Worm (Caenorhabditis elegans): Measurements from ENCODE around the gene mct-6.

mct-6 gene

ce11 chrX:16799065-16799663 lies 28.9 kb upstream of the mct-6 start:
- TF ChIP-seq ama-1 (optimal IDR thresholded peaks at IDR 0.05) (no peak), hlh-30 (tag; optimal IDR thresholded peaks at IDR 0.05; ENCODE audit: insufficient read depth) (peak; percentile 53), C38D4.7 (GFP tag; optimal IDR thresholded peaks at IDR 0.05) (no peak), unc-3 (GFP tag; conservative IDR thresholded peaks at IDR 0.05) (no peak), unc-3 (tag; optimal IDR thresholded peaks at IDR 0.05) (no peak), rnt-1 (tag; optimal IDR thresholded peaks at IDR 0.05) (no peak), tbx-7 (tag; optimal IDR thresholded peaks at IDR 0.05) (no peak), ref-2 (tag; optimal IDR thresholded peaks at IDR 0.05) (peak; percentile 42), pax-1 (tag; optimal IDR thresholded peaks at IDR 0.05) (no peak), sox-2 (GFP tag; IDR thresholded peaks at IDR 0.05) (no peak), nfya-1 (tag; optimal IDR thresholded peaks at IDR 0.05) (peak; percentile 75), madf-2 (tag; optimal IDR thresholded peaks at IDR 0.05) (no peak), ahr-1 (tag; optimal IDR thresholded peaks at IDR 0.05) (no peak), nhr-11 (tag; optimal IDR thresholded peaks at IDR 0.05) (no peak), ceh-18 (tag; optimal IDR thresholded peaks at IDR 0.05) (peak; percentile 39), gmeb-2 (tag; optimal IDR thresholded peaks at IDR 0.05) (no peak), C08G9.2 (tag; optimal IDR thresholded peaks at IDR 0.05) (no peak), pros-1 (tag; optimal IDR thresholded peaks at IDR 0.05) (peak; percentile 29), ceh-30 (tag; optimal IDR thresholded peaks at IDR 0.05) (no peak), fax-1 (tag; optimal IDR thresholded peaks at IDR 0.05) (no peak), npax-4 (tag; optimal IDR thresholded peaks at IDR 0.05) (no peak), ceh-19 (GFP tag; optimal IDR thresholded peaks at IDR 0.05) (no peak), eyg-1 (tag; optimal IDR thresholded peaks at IDR 0.05) (no peak), ceh-31 (tag; optimal IDR thresholded peaks at IDR 0.05) (peak; percentile 63), ceh-24 (tag; optimal IDR thresholded peaks at IDR 0.05) (no peak), hlh-8 (tag; optimal IDR thresholded peaks at IDR 0.05) (no peak), pha-2 (tag; optimal IDR thresholded peaks at IDR 0.05) (no peak), pat-9 (tag; optimal IDR thresholded peaks at IDR 0.05) (no peak), sox-4 (tag; optimal IDR thresholded peaks at IDR 0.05) (no peak), elt-2 (tag; optimal IDR thresholded peaks at IDR 0.05) (peak; percentile 20), syd-9 (tag; optimal IDR thresholded peaks at IDR 0.05) (no peak), sdc-2 (tag; optimal IDR thresholded peaks at IDR 0.05) (peak; percentile 60), tbx-2 (tag; optimal IDR thresholded peaks at IDR 0.05) (peak; percentile 49), ceh-22 (tag; optimal IDR thresholded peaks at IDR 0.05) (no peak), ceh-14 (tag; optimal IDR thresholded peaks at IDR 0.05) (no peak), ceh-48 (tag; optimal IDR thresholded peaks at IDR 0.05) (peak; percentile 1), ceh-34 (tag; optimal IDR thresholded peaks at IDR 0.05) (peak; percentile 17), ceh-9 (tag; optimal IDR thresholded peaks at IDR 0.05) (no peak), ttx-3 (tag; optimal IDR thresholded peaks at IDR 0.05) (no peak), ceh-45 (GFP tag; IDR thresholded peaks at IDR 0.05) (no peak), hlh-15 (tag; optimal IDR thresholded peaks at IDR 0.05) (no peak), che-1 (tag; optimal IDR thresholded peaks at IDR 0.05) (no peak), Y22D7AL.16 (tag; optimal IDR thresholded peaks at IDR 0.05) (no peak), K02D7.2 (tag; optimal IDR thresholded peaks at IDR 0.05) (no peak), unc-42 (tag; optimal IDR thresholded peaks at IDR 0.05) (peak; percentile 10), pag-3 (tag; optimal IDR thresholded peaks at IDR 0.05; ENCODE audit: borderline replicate concordance) (no peak), hlh-13 (GFP tag; optimal IDR thresholded peaks at IDR 0.05) (no peak), lin-11 (tag; optimal IDR thresholded peaks at IDR 0.05) (no peak), fkh-10 (GFP tag; optimal IDR thresholded peaks at IDR 0.05) (no peak), mec-3 (tag; optimal IDR thresholded peaks at IDR 0.05; ENCODE audit: borderline replicate concordance) (no peak), ceh-2 (tag; optimal IDR thresholded peaks at IDR 0.05) (no peak)

Measured in whole organism, late embryonic.